Fruit fly (Drosophila melanogaster): ENCODE data around the gene mei-41.

DNA sequence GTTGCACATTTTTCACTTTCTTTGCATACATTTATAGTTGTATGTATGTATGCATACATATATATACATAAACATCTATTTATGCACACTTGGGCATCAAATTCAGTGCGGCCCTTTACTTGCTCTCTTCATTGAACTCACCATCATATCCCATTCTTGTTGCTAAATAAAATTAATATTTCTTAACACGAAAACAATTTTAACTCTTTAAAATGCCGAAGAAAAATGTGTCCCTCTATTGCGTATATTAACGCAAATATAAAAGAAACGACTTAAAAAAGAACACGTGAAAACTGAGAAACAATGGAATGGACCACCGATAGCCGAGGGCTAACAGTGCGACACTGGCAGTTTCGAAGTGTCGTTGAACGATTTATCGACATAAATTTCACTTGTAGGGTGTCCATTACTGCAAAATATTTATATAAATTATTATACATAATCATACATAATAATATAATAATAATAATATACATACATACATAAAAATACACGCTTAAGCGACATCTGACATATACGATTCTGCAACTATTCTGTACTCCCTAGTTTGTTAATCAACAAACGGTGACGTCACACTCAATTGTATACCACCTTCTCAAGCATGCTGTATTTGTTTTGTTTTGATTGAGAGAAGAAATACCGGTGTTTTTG lies 32.7 kb upstream of the mei-41 start, which contains the start of the genes U2af50 and PIG-Q:
- no peak for TF ChIP-seq CG8478 (optimal IDR thresholded peaks at IDR 0.05)
- TF ChIP-seq CG18599 (GFP tag; optimal IDR thresholded peaks at IDR 0.05) = peak; percentile 92
- TF ChIP-seq CG4360 (GFP tag; IDR thresholded peaks at IDR 0.05) = peak; percentile 67

All from whole organism, embryonic.